Worm (Caenorhabditis elegans) whole organism, L4 larva: ENCODE results near the gene D1086.11.

ENCODE experiments used
- F44E2.7 ChIP-seq: fragments of 200-800 bp; sonication (Bioruptor generic); IDR thresholded peaks from 2 replicates; pipeline ENCODE4 v2.1.2; 2022; ENCODE audit warnings: missing genetic modification characterization, missing compliant biosample characterization
- R02D3.7 ChIP-seq: fragments of 150-350 bp; sonication (generic microtip); optimal IDR thresholded peaks from 3 replicates; lab custom pipeline; 2014; ENCODE audit warnings: missing biosample characterization, missing genetic modification characterization
- T26A8.4 ChIP-seq: fragments of 200-800 bp; sonication (Bioruptor generic); IDR thresholded peaks from 2 replicates; pipeline ENCODE4 v1.3.6; 2022; ENCODE audit warnings: missing genetic modification characterization, missing compliant biosample characterization
- Y48G9A.11 ChIP-seq: fragments of 200-800 bp; sonication (Bioruptor generic); IDR thresholded peaks from 2 replicates; pipeline ENCODE4 v1.3.6; 2022; ENCODE audit warnings: missing genetic modification reagents, missing genetic modification characterization, missing compliant biosample characterization
- ZK337.2 ChIP-seq: fragments of 200-800 bp; sonication (Bioruptor generic); IDR thresholded peaks from 2 replicates; pipeline ENCODE4 v1.3.6; 2022; ENCODE audit warnings: missing genetic modification reagents, missing genetic modification characterization, missing compliant biosample characterization
- aha-1 ChIP-seq: fragments of 150-350 bp; peaks from one replicate; lab custom pipeline; 2014; ENCODE audit warnings: missing biosample characterization, missing genetic modification characterization
- aly-2 ChIP-seq: sonication (generic microtip); optimal IDR thresholded peaks from 2 replicates; lab custom pipeline; 2018; ENCODE audit warnings: missing biosample characterization, missing genetic modification characterization
- ama-1 ChIP-seq: fragments of 150-350 bp; optimal IDR thresholded peaks from 2 replicates; lab custom pipeline; 2014; ENCODE audit warnings: inconsistent platforms, mixed read lengths
- arid-1 ChIP-seq: fragments of 200-800 bp; sonication (Bioruptor generic); conservative IDR thresholded peaks from 2 replicates; pipeline ENCODE4 v1.3.6; 2022; ENCODE audit warnings: missing genetic modification reagents, missing genetic modification characterization, missing compliant biosample characterization
- ceh-20 ChIP-seq: fragments of 200-800 bp; sonication (Bioruptor generic); IDR thresholded peaks from 2 replicates; pipeline ENCODE4 v1.3.6; 2022; ENCODE audit warnings: missing genetic modification reagents, missing genetic modification characterization, missing compliant biosample characterization
- ceh-32 ChIP-seq: sonication (generic microtip); optimal IDR thresholded peaks from 2 replicates; lab custom pipeline; 2016; ENCODE audit warnings: mild to moderate bottlenecking, missing genetic modification characterization, missing compliant biosample characterization; ENCODE audit not compliant: poor library complexity
- ctbp-1 ChIP-seq: fragments of 200-800 bp; sonication (Bioruptor generic); IDR thresholded peaks from 2 replicates; pipeline ENCODE4 v1.3.6; 2022; ENCODE audit warnings: missing genetic modification reagents, missing genetic modification characterization, missing compliant biosample characterization
- daf-12 ChIP-seq: fragments of 150-350 bp; optimal IDR thresholded peaks from 2 replicates; lab custom pipeline; 2014; ENCODE audit warnings: missing biosample characterization, missing genetic modification reagents, missing genetic modification characterization
- daf-16 ChIP-seq, 3 experiments: sonication (generic microtip); optimal IDR thresholded peaks; 2 replicates each; lab custom pipeline; 2016 to 2017; ENCODE audit warnings: missing genetic modification characterization in 3 of 3, missing genetic modification reagents in 3 of 3, mild to moderate bottlenecking in 2 of 3, missing compliant biosample characterization in 2 of 3, missing biosample characterization in 1 of 3, moderate library complexity in 1 of 3
- daf-8 ChIP-seq: fragments of 200-800 bp; sonication (Bioruptor generic); IDR thresholded peaks from 2 replicates; pipeline ENCODE4 v1.3.6; 2022; ENCODE audit warnings: missing genetic modification characterization, missing compliant biosample characterization
- dve-1 ChIP-seq: sonication (generic microtip); optimal IDR thresholded peaks from 2 replicates; lab custom pipeline; 2017; ENCODE audit warnings: antibody characterized with exemption, mild to moderate bottlenecking, missing genetic modification characterization, missing compliant biosample characterization; ENCODE audit not compliant: insufficient read depth
- fkh-10 ChIP-seq: fragments of 150-350 bp; optimal IDR thresholded peaks from 2 replicates; lab custom pipeline; 2014; ENCODE audit warnings: missing biosample characterization, missing genetic modification reagents, missing genetic modification characterization
- hlh-11 ChIP-seq: fragments of 200-800 bp; sonication (Bioruptor generic); optimal IDR thresholded peaks from 2 replicates; lab custom pipeline; 2018; ENCODE audit warnings: mild to moderate bottlenecking, missing genetic modification characterization, missing compliant biosample characterization
- hlh-30 ChIP-seq: sonication (generic microtip); optimal IDR thresholded peaks from 2 replicates; lab custom pipeline; 2017; ENCODE audit warnings: antibody characterized with exemption, mild to moderate bottlenecking, missing genetic modification characterization, missing compliant biosample characterization; ENCODE audit not compliant: insufficient read depth
- jun-1 ChIP-seq: fragments of 150-350 bp; optimal IDR thresholded peaks from 2 replicates; lab custom pipeline; 2014; ENCODE audit warnings: missing biosample characterization, missing genetic modification reagents, missing genetic modification characterization
- lsy-2 ChIP-seq, 2 experiments: fragments of 150-350 bp in 1 of 2; sonication (generic microtip) in 1 of 2; optimal IDR thresholded peaks; 2 replicates each; lab custom pipeline; 2014 to 2017; ENCODE audit warnings: missing biosample characterization in 2 of 2, missing genetic modification characterization in 2 of 2
- madf-9 ChIP-seq: fragments of 200-800 bp; sonication (Bioruptor generic); conservative IDR thresholded peaks from 2 replicates; pipeline ENCODE4 v1.3.6; 2022; ENCODE audit warnings: missing genetic modification reagents, missing genetic modification characterization, missing compliant biosample characterization
- mdl-1 ChIP-seq, 2 experiments: fragments of 150-350 bp in 1 of 2; sonication (generic microtip) in 1 of 2; optimal IDR thresholded peaks; 2 replicates each; lab custom pipeline; 2014 to 2017; ENCODE audit warnings: missing biosample characterization in 2 of 2, missing genetic modification characterization in 2 of 2
- mdt-29 ChIP-seq: fragments of 200-800 bp; sonication (Bioruptor generic); IDR thresholded peaks from 2 replicates; pipeline ENCODE4 v1.3.6; 2022; ENCODE audit warnings: missing genetic modification reagents, missing genetic modification characterization, missing compliant biosample characterization
- mep-1 ChIP-seq: fragments of 150-350 bp; sonication (generic microtip); optimal IDR thresholded peaks from 3 replicates; lab custom pipeline; 2014; ENCODE audit warnings: missing biosample characterization, missing genetic modification characterization
- mes-2 ChIP-seq: sonication (generic microtip); optimal IDR thresholded peaks from 2 replicates; lab custom pipeline; 2016; ENCODE audit warnings: missing genotype, mild to moderate bottlenecking, missing genetic modification characterization, missing compliant biosample characterization; ENCODE audit not compliant: poor library complexity, severe bottlenecking
- mxl-3 ChIP-seq: fragments of 200-800 bp; sonication (Bioruptor generic); optimal IDR thresholded peaks from 2 replicates; lab custom pipeline; 2018; ENCODE audit warnings: mild to moderate bottlenecking, missing genetic modification characterization, missing compliant biosample characterization
- nhr-237 ChIP-seq: sonication (generic microtip); optimal IDR thresholded peaks from 2 replicates; lab custom pipeline; 2017; ENCODE audit warnings: missing biosample characterization, missing genetic modification characterization
- nhr-25 ChIP-seq: sonication (generic microtip); optimal IDR thresholded peaks from 2 replicates; lab custom pipeline; 2017; ENCODE audit warnings: missing genetic modification characterization, mild to moderate bottlenecking, missing compliant biosample characterization, antibody characterized with exemption, moderate library complexity, borderline replicate concordance; ENCODE audit not compliant: insufficient read depth
- nhr-28 ChIP-seq: fragments of 150-350 bp; optimal IDR thresholded peaks from 2 replicates; lab custom pipeline; 2014; ENCODE audit warnings: missing biosample characterization, missing genetic modification characterization
- nhr-42 ChIP-seq: fragments of 200-800 bp; sonication (Bioruptor generic); IDR thresholded peaks from 2 replicates; pipeline ENCODE4 v1.3.6; 2022; ENCODE audit warnings: missing genetic modification characterization, missing compliant biosample characterization
- nhr-6 ChIP-seq: fragments of 150-350 bp; optimal IDR thresholded peaks from 2 replicates; lab custom pipeline; 2014; ENCODE audit warnings: missing biosample characterization, missing genetic modification characterization
- nhr-77 ChIP-seq: fragments of 150-350 bp; optimal IDR thresholded peaks from 2 replicates; lab custom pipeline; 2014; ENCODE audit warnings: missing biosample characterization, missing genetic modification characterization
- pqm-1 ChIP-seq: sonication (generic microtip); optimal IDR thresholded peaks from 2 replicates; lab custom pipeline; 2017; ENCODE audit warnings: missing biosample characterization, missing genetic modification characterization
- skn-1 ChIP-seq: fragments of 150-350 bp; optimal IDR thresholded peaks from 2 replicates; lab custom pipeline; 2014; ENCODE audit warnings: missing biosample characterization, missing genetic modification characterization
- snpc-1.2 ChIP-seq: fragments of 200-800 bp; sonication (Bioruptor generic); IDR thresholded peaks from 2 replicates; pipeline ENCODE4 v1.3.6; 2022; ENCODE audit warnings: missing genetic modification reagents, missing genetic modification characterization, missing compliant biosample characterization
- spr-1 ChIP-seq: sonication (generic microtip); optimal IDR thresholded peaks from 2 replicates; lab custom pipeline; 2016; ENCODE audit warnings: mild to moderate bottlenecking, missing genetic modification characterization, missing compliant biosample characterization
- tra-1 ChIP-seq: fragments of 200-800 bp; sonication (Bioruptor generic); IDR thresholded peaks from 2 replicates; pipeline ENCODE4 v1.3.6; 2022; ENCODE audit warnings: missing genetic modification reagents, missing genetic modification characterization, missing compliant biosample characterization
- unc-130 ChIP-seq: sonication (generic microtip); optimal IDR thresholded peaks from 2 replicates; lab custom pipeline; 2016; ENCODE audit warnings: missing genetic modification reagents, missing genetic modification characterization, missing compliant biosample characterization
- unc-62 ChIP-seq, 3 experiments: fragments of 150-350 bp in 1 of 3; sonication (generic microtip); optimal IDR thresholded peaks in 2 of 3; peaks in 1 of 3; 1 replicate in 1 of 3; 2 replicates in 2 of 3; lab custom pipeline; 2014 to 2017; ENCODE audit warnings: missing biosample characterization in 3 of 3, missing genetic modification characterization in 3 of 3, missing genetic modification reagents in 3 of 3, missing genotype in 1 of 3
- ztf-11 ChIP-seq: fragments of 150-350 bp; optimal IDR thresholded peaks from 2 replicates; lab custom pipeline; 2014; ENCODE audit warnings: missing biosample characterization, missing genetic modification characterization

D1086.11 gene

ce11 chrV:14092403-14092802, 18.1 kb downstream of the D1086.11 start, which contains the start of gene D1086.3 (continued):
- TF ChIP-seq ZK337.2 (GFP tag; lab: Robert Waterston, UW) (no peak), arid-1 (peak; percentile 57; the same call in 1 of the 2 replicates), daf-12 (tag; lab: Kevin White, UChicago) (no peak), ceh-32 (tag; lab: Kevin White, UChicago) (no peak), nhr-42 (GFP tag; lab: Robert Waterston, UW) (no peak), fkh-10 (no peak), nhr-25 (tag; lab: Kevin White, UChicago) (no peak), mes-2 (tag; lab: Kevin White, UChicago) (peak; percentile 74), dve-1 (tag; lab: Kevin White, UChicago) (no peak), nhr-237 (no peak), hlh-30 (tag; lab: Kevin White, UChicago) (peak; percentile 38)
- TF ChIP-seq, all 104 proteins: peak for 23

DNA sequence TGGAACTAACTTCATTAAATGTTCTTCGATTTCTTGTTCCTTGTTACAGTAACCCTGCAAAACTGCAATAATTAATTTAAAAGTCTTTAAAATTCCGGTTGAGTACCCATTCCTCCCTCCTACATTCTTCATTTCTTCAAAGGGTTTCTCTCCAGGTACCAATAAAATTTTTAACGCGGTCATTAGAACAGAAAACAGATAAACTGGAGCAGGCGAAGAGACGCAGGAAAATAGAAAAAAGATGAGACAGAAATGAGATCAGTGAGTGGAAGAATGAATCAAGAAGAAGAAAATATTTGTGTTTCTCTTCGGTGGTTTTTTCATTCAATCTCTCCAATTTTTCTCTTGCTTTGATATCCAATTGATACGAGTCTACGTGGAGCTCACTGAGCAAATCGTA, 19.5 kb downstream of the D1086.11 start, which contains the start of gene D1086.8:
Gene D1086.8, plus strand, starts transcription at position 301 of the 400 bp plus-strand sequence.
- TF ChIP-seq daf-16 (GFP tag; optimal IDR thresholded peaks at IDR 0.05; lab: Kevin White, UChicago) (peak in 1 of 2 experiments; percentile 13), daf-16 (tag; optimal IDR thresholded peaks at IDR 0.05; lab: Kevin White, UChicago) (no peak), nhr-77 (tag; lab: Kevin White, UChicago) (no peak), ztf-11 (tag; lab: Kevin White, UChicago) (no peak), mep-1 (no peak), hlh-30 (tag; lab: Kevin White, UChicago) (no peak), jun-1 (tag; lab: Kevin White, UChicago) (no peak), lsy-2 (tag; optimal IDR thresholded peaks at IDR 0.05; lab: Kevin White, UChicago) (peak in 1 of 2 experiments; percentile 17)
- TF ChIP-seq, all 104 proteins: peak for 2

- TF ChIP-seq tra-1 (GFP tag; lab: Robert Waterston, UW) (no peak), mep-1 (no peak), unc-130 (GFP tag; lab: Kevin White, UChicago) (no peak), mdl-1 (tag; optimal IDR thresholded peaks at IDR 0.05; lab: Kevin White, UChicago) (no peak), ama-1 (lab: Kevin White, UChicago) (no peak), snpc-1.2 (GFP tag; lab: Robert Waterston, UW) (no peak), R02D3.7 (tag; lab: Kevin White, UChicago) (no peak), arid-1 (no peak)
These were observed 20.3 kb downstream of the D1086.11 start for ce11 chrV:14094546-14094945.

DNA sequence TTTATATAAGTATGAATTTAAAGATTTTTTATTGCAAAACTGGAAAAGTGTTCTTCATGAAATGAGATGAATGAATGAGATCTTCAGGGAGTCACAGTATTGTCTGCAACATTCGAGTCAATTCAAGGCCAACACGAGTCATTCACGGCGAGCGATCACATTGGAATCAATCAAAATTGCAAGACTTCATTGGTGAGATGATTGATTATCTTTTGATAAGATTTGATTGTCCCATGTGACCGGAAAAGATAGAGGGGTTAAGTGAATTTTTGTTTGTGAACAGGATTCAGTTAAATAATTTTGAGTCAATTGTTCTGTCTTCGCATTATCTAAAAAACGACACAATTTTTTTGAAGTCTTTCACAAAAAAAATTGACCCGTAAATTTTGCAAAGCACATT, 20.7 kb downstream of the D1086.11 start:
- TF ChIP-seq aly-2 (tag; lab: Kevin White, UChicago) = no peak
- TF ChIP-seq madf-9 = no peak
- TF ChIP-seq mxl-3 (GFP tag; lab: Kevin White, UChicago) = peak; percentile 72
- TF ChIP-seq nhr-237 = no peak
- no peak for TF ChIP-seq arid-1
- TF ChIP-seq snpc-1.2 (GFP tag; lab: Robert Waterston, UW) = no peak
- no peak for TF ChIP-seq ctbp-1 (GFP tag; lab: Robert Waterston, UW)
- no peak for TF ChIP-seq pqm-1 (tag; lab: Kevin White, UChicago)
- no peak for TF ChIP-seq spr-1 (tag; lab: Kevin White, UChicago)
- TF ChIP-seq daf-8 (GFP tag; lab: Robert Waterston, UW) = no peak
- no peak for TF ChIP-seq mep-1
- no peak for TF ChIP-seq nhr-6 (tag; lab: Kevin White, UChicago)
- TF ChIP-seq ztf-11 (tag; lab: Kevin White, UChicago) = no peak
- TF ChIP-seq F44E2.7 (GFP tag; lab: Robert Waterston, UW) = no peak
- TF ChIP-seq tra-1 (GFP tag; lab: Robert Waterston, UW) = no peak
- TF ChIP-seq nhr-25 (tag; lab: Kevin White, UChicago) = peak; percentile 35
- peak; percentile 83 for TF ChIP-seq ceh-20 (GFP tag; lab: Robert Waterston, UW)
- peak in 1 of 2 experiments; percentile 41 for TF ChIP-seq mdl-1 (tag; optimal IDR thresholded peaks at IDR 0.05; lab: Kevin White, UChicago)
- peak; percentile 60 for TF ChIP-seq hlh-30 (tag; lab: Kevin White, UChicago)
- peak; percentile 70 for TF ChIP-seq aha-1 (tag; lab: Kevin White, UChicago)
- peak; percentile 67 for TF ChIP-seq nhr-28 (tag; lab: Kevin White, UChicago)
- TF ChIP-seq ama-1 (lab: Kevin White, UChicago) = no peak
- no peak for TF ChIP-seq unc-130 (GFP tag; lab: Kevin White, UChicago)
- TF ChIP-seq Y48G9A.11 (GFP tag; lab: Robert Waterston, UW) = no peak
- no peak for TF ChIP-seq skn-1 (tag; lab: Kevin White, UChicago)
- no peak for TF ChIP-seq mdt-29 (GFP tag; lab: Robert Waterston, UW)
- peak in 1 of 2 experiments; percentile 81 for TF ChIP-seq unc-62 (GFP tag; optimal IDR thresholded peaks at IDR 0.05 in 1 of 2; lab: Kevin White, UChicago)
- TF ChIP-seq unc-62 (tag; optimal IDR thresholded peaks at IDR 0.05; lab: Kevin White, UChicago) = no peak
- TF ChIP-seq T26A8.4 = no peak
- no peak for TF ChIP-seq ceh-32 (tag; lab: Kevin White, UChicago)
- peak; percentile 15 for TF ChIP-seq hlh-11
